Worm (Caenorhabditis elegans) whole organism, L4 larva: ENCODE measurements around the gene ZK593.2.

Experiments
- F10B5.3 ChIP-seq: sonication (generic microtip); optimal IDR thresholded peaks from 2 replicates; lab custom pipeline; 2016; ENCODE audit warnings: mild to moderate bottlenecking, missing genetic modification characterization, missing compliant biosample characterization
- T20F7.1 ChIP-seq: fragments of 200-800 bp; sonication (Bioruptor generic); optimal IDR thresholded peaks from 2 replicates; lab custom pipeline; 2018; ENCODE audit warnings: mild to moderate bottlenecking, missing genetic modification characterization, missing compliant biosample characterization
- T26A8.4 ChIP-seq: fragments of 200-800 bp; sonication (Bioruptor generic); IDR thresholded peaks from 2 replicates; pipeline ENCODE4 v1.3.6; 2022; ENCODE audit warnings: missing genetic modification characterization, missing compliant biosample characterization
- Y48G9A.11 ChIP-seq: fragments of 200-800 bp; sonication (Bioruptor generic); IDR thresholded peaks from 2 replicates; pipeline ENCODE4 v1.3.6; 2022; ENCODE audit warnings: missing genetic modification reagents, missing genetic modification characterization, missing compliant biosample characterization
- Y75B8A.6 ChIP-seq: fragments of 200-800 bp; sonication (Bioruptor generic); IDR thresholded peaks from 2 replicates; pipeline ENCODE4 v1.3.6; 2022; ENCODE audit warnings: missing genetic modification reagents, missing genetic modification characterization, missing compliant biosample characterization
- ZK546.5 ChIP-seq, 2 experiments: sonication (generic microtip); optimal IDR thresholded peaks; 2 replicates each; lab custom pipeline; 2017; ENCODE audit warnings: missing biosample characterization in 2 of 2, missing genetic modification characterization in 2 of 2
- aha-1 ChIP-seq: fragments of 150-350 bp; peaks from one replicate; lab custom pipeline; 2014; ENCODE audit warnings: missing biosample characterization, missing genetic modification characterization
- ama-1 ChIP-seq: fragments of 150-350 bp; optimal IDR thresholded peaks from 2 replicates; lab custom pipeline; 2014; ENCODE audit warnings: inconsistent platforms, mixed read lengths
- ceh-20 ChIP-seq: fragments of 200-800 bp; sonication (Bioruptor generic); IDR thresholded peaks from 2 replicates; pipeline ENCODE4 v1.3.6; 2022; ENCODE audit warnings: missing genetic modification reagents, missing genetic modification characterization, missing compliant biosample characterization
- ceh-44 ChIP-seq: fragments of 200-800 bp; sonication (Bioruptor generic); IDR thresholded peaks from 2 replicates; pipeline ENCODE4 v1.3.6; 2022; ENCODE audit warnings: missing genetic modification reagents, missing genetic modification characterization, missing compliant biosample characterization
- ces-1 ChIP-seq: fragments of 150-350 bp; sonication (generic microtip); optimal IDR thresholded peaks from 4 replicates; lab custom pipeline; 2014; ENCODE audit warnings: missing biosample characterization, missing genetic modification reagents, missing genetic modification characterization
- daf-16 ChIP-seq, 3 experiments: sonication (generic microtip); optimal IDR thresholded peaks; 2 replicates each; lab custom pipeline; 2016 to 2017; ENCODE audit warnings: missing genetic modification characterization in 3 of 3, missing genetic modification reagents in 3 of 3, mild to moderate bottlenecking in 2 of 3, missing compliant biosample characterization in 2 of 3, missing biosample characterization in 1 of 3, moderate library complexity in 1 of 3
- dmd-6 ChIP-seq: fragments of 200-800 bp; sonication (Bioruptor generic); IDR thresholded peaks from 2 replicates; pipeline ENCODE4 v1.3.6; 2022; ENCODE audit warnings: missing genetic modification reagents, missing genetic modification characterization, missing compliant biosample characterization
- dmd-8 ChIP-seq: fragments of 200-800 bp; sonication (Bioruptor generic); IDR thresholded peaks from 2 replicates; pipeline ENCODE4 v1.3.6; 2022; ENCODE audit warnings: missing genetic modification characterization, missing compliant biosample characterization
- duxl-1 ChIP-seq: sonication (generic microtip); optimal IDR thresholded peaks from 2 replicates; lab custom pipeline; 2016; ENCODE audit warnings: mild to moderate bottlenecking, missing genetic modification characterization, moderate library complexity, missing compliant biosample characterization; ENCODE audit not compliant: poor library complexity
- hlh-30 ChIP-seq: sonication (generic microtip); optimal IDR thresholded peaks from 2 replicates; lab custom pipeline; 2017; ENCODE audit warnings: antibody characterized with exemption, mild to moderate bottlenecking, missing genetic modification characterization, missing compliant biosample characterization; ENCODE audit not compliant: insufficient read depth
- lin-38 ChIP-seq: fragments of 200-800 bp; sonication (Bioruptor generic); IDR thresholded peaks from 2 replicates; pipeline ENCODE4 v1.3.6; 2022; ENCODE audit warnings: missing genetic modification reagents, missing genetic modification characterization, missing compliant biosample characterization
- lir-3 ChIP-seq: sonication (generic microtip); optimal IDR thresholded peaks from 2 replicates; lab custom pipeline; 2016; ENCODE audit warnings: mild to moderate bottlenecking, missing genetic modification characterization, missing compliant biosample characterization
- mdl-1 ChIP-seq, 2 experiments: fragments of 150-350 bp in 1 of 2; sonication (generic microtip) in 1 of 2; optimal IDR thresholded peaks; 2 replicates each; lab custom pipeline; 2014 to 2017; ENCODE audit warnings: missing biosample characterization in 2 of 2, missing genetic modification characterization in 2 of 2
- mdt-29 ChIP-seq: fragments of 200-800 bp; sonication (Bioruptor generic); IDR thresholded peaks from 2 replicates; pipeline ENCODE4 v1.3.6; 2022; ENCODE audit warnings: missing genetic modification reagents, missing genetic modification characterization, missing compliant biosample characterization
- mxl-2 ChIP-seq: fragments of 200-800 bp; sonication (Bioruptor generic); conservative IDR thresholded peaks from 2 replicates; pipeline ENCODE4 v1.3.6; 2022; ENCODE audit warnings: missing genetic modification reagents, missing genetic modification characterization, missing compliant biosample characterization
- mxl-3 ChIP-seq: fragments of 200-800 bp; sonication (Bioruptor generic); optimal IDR thresholded peaks from 2 replicates; lab custom pipeline; 2018; ENCODE audit warnings: mild to moderate bottlenecking, missing genetic modification characterization, missing compliant biosample characterization
- nhr-237 ChIP-seq: sonication (generic microtip); optimal IDR thresholded peaks from 2 replicates; lab custom pipeline; 2017; ENCODE audit warnings: missing biosample characterization, missing genetic modification characterization
- nhr-25 ChIP-seq: sonication (generic microtip); optimal IDR thresholded peaks from 2 replicates; lab custom pipeline; 2017; ENCODE audit warnings: missing genetic modification characterization, mild to moderate bottlenecking, missing compliant biosample characterization, antibody characterized with exemption, moderate library complexity, borderline replicate concordance; ENCODE audit not compliant: insufficient read depth
- nhr-42 ChIP-seq: fragments of 200-800 bp; sonication (Bioruptor generic); IDR thresholded peaks from 2 replicates; pipeline ENCODE4 v1.3.6; 2022; ENCODE audit warnings: missing genetic modification characterization, missing compliant biosample characterization
- nhr-48 ChIP-seq: sonication (generic microtip); optimal IDR thresholded peaks from 2 replicates; lab custom pipeline; 2016; ENCODE audit warnings: mild to moderate bottlenecking, missing genetic modification characterization, missing compliant biosample characterization
- nhr-77 ChIP-seq: fragments of 150-350 bp; optimal IDR thresholded peaks from 2 replicates; lab custom pipeline; 2014; ENCODE audit warnings: missing biosample characterization, missing genetic modification characterization
- pha-4 ChIP-seq, 2 experiments: fragments of 150-350 bp in 1 of 2; fragments of 200-800 bp in 1 of 2; sonication (Bioruptor generic) in 1 of 2; IDR thresholded peaks in 1 of 2; optimal IDR thresholded peaks in 1 of 2; 2 replicates each; pipeline versions ENCODE4 v1.3.6 to Lab custom; 2014 to 2022; ENCODE audit warnings: missing genetic modification characterization in 2 of 2, missing genetic modification reagents in 2 of 2, missing biosample characterization in 1 of 2, missing compliant biosample characterization in 1 of 2
- php-3 ChIP-seq: fragments of 200-800 bp; sonication (Bioruptor generic); IDR thresholded peaks from 2 replicates; pipeline ENCODE4 v1.3.6; 2022; ENCODE audit warnings: missing genetic modification reagents, missing genetic modification characterization, missing compliant biosample characterization
- pqm-1 ChIP-seq: sonication (generic microtip); optimal IDR thresholded peaks from 2 replicates; lab custom pipeline; 2017; ENCODE audit warnings: missing biosample characterization, missing genetic modification characterization
- set-16 ChIP-seq: fragments of 200-800 bp; sonication (Bioruptor generic); IDR thresholded peaks from 2 replicates; pipeline ENCODE4 v1.3.6; 2022; ENCODE audit warnings: missing genetic modification reagents, missing genetic modification characterization, missing compliant biosample characterization
- spr-1 ChIP-seq: sonication (generic microtip); optimal IDR thresholded peaks from 2 replicates; lab custom pipeline; 2016; ENCODE audit warnings: mild to moderate bottlenecking, missing genetic modification characterization, missing compliant biosample characterization
- tag-97 ChIP-seq: fragments of 200-800 bp; sonication (Bioruptor generic); IDR thresholded peaks from 2 replicates; pipeline ENCODE4 v1.3.6; 2022; ENCODE audit warnings: missing genetic modification characterization, missing compliant biosample characterization
- unc-130 ChIP-seq: sonication (generic microtip); optimal IDR thresholded peaks from 2 replicates; lab custom pipeline; 2016; ENCODE audit warnings: missing genetic modification reagents, missing genetic modification characterization, missing compliant biosample characterization
- unc-62 ChIP-seq, 3 experiments: fragments of 150-350 bp in 1 of 3; sonication (generic microtip); optimal IDR thresholded peaks in 2 of 3; peaks in 1 of 3; 1 replicate in 1 of 3; 2 replicates in 2 of 3; lab custom pipeline; 2014 to 2017; ENCODE audit warnings: missing biosample characterization in 3 of 3, missing genetic modification characterization in 3 of 3, missing genetic modification reagents in 3 of 3, missing genotype in 1 of 3
- zip-11 ChIP-seq: fragments of 200-800 bp; sonication (Bioruptor generic); IDR thresholded peaks from 2 replicates; pipeline ENCODE4 v1.3.6; 2022; ENCODE audit warnings: missing genetic modification characterization, missing compliant biosample characterization
- ztf-7 ChIP-seq: fragments of 150-350 bp; optimal IDR thresholded peaks from 2 replicates; lab custom pipeline; 2014; ENCODE audit warnings: missing biosample characterization, missing genetic modification characterization

ZK593.2 gene

DNA sequence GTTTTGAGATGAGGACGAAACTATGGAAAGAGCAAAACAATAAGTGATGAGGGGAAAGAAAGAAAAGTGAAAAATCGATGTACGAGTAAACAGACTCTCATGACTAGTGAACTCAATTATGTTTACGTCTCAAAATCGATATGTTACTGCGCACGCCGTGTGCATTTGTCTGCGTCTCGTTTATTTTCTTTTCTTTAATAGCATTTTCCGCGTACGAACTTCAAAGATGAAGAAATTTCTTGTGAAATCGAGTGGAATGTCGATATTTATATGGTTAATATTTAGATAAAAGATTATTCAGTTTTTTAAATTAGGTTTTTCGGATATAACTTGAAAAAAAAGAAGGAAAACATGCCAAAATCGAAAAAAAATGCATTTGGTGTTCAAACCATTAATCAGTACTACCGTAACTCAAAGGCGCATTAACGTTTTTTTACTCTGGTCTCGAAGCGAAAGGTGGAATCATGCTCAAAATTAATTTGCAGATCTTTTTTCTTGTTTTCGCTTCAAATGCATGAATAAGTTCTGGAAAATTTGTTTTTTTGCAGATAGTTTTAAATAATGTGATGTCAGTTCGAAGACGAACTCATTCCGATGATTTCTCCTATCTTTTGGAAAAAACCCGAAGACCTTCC lies 23.8 kb downstream of the ZK593.2 start, which contains the start of gene fic-1 (continued):
- TF ChIP-seq mxl-2 (no peak), dmd-6 (GFP tag; lab: Robert Waterston, UW) (peak; percentile 58), nhr-25 (tag; lab: Kevin White, UChicago) (no peak), F10B5.3 (tag; lab: Kevin White, UChicago) (no peak), hlh-30 (tag; lab: Kevin White, UChicago) (peak; percentile 93), lir-3 (no peak), zip-11 (GFP tag; lab: Robert Waterston, UW) (no peak), ztf-7 (tag; lab: Kevin White, UChicago) (no peak), ceh-44 (no peak), unc-62 (GFP tag; optimal IDR thresholded peaks at IDR 0.05 in 1 of 2; lab: Kevin White, UChicago) (peak in 1 of 2 experiments; percentile 67), unc-62 (tag; optimal IDR thresholded peaks at IDR 0.05; lab: Kevin White, UChicago) (no peak), nhr-237 (tag; lab: Kevin White, UChicago) (no peak), ama-1 (lab: Kevin White, UChicago) (no peak)

DNA sequence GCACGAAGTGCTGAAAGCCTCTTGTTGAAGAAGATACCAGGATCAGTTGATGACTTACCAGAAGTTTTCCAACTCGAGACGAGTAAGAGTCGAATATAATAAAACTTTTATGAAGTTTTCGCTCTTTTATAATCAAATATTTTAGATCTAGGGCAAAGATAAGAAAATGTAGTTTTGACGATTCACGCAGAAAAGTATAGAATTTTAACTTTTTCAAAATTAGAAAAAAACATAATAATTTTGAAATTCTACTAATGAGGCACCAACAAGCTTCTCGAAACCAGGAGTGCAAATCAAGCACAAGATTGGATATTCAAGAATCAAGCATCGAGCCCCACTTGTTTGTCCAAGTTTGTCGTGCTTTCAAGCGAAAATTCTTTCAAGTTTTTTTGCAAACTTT lies 35.6 kb downstream of the ZK593.2 start, which contains the start of gene Y69E1A.1:
Gene Y69E1A.1 (minus strand): TSS at position 101 of the 400 bp plus-strand sequence.
- no peak for TF ChIP-seq ztf-7 (tag; lab: Kevin White, UChicago)
- TF ChIP-seq Y75B8A.6 (GFP tag; lab: Robert Waterston, UW) = no peak
- no peak for TF ChIP-seq Y48G9A.11 (GFP tag; lab: Robert Waterston, UW)
- TF ChIP-seq ces-1 (GFP tag; lab: Kevin White, UChicago) = no peak
- TF ChIP-seq set-16 = no peak
- no peak for TF ChIP-seq nhr-48 (tag; lab: Kevin White, UChicago)
- no peak for TF ChIP-seq daf-16 (GFP tag; optimal IDR thresholded peaks at IDR 0.05; lab: Kevin White, UChicago)
- no peak for TF ChIP-seq daf-16 (tag; optimal IDR thresholded peaks at IDR 0.05; lab: Kevin White, UChicago)
- TF ChIP-seq mdt-29 (GFP tag; lab: Robert Waterston, UW) = no peak
- TF ChIP-seq mdl-1 (tag; optimal IDR thresholded peaks at IDR 0.05; lab: Kevin White, UChicago) = no peak
- no peak for TF ChIP-seq nhr-77
- TF ChIP-seq mxl-3 (GFP tag; lab: Kevin White, UChicago) = no peak
- no peak for TF ChIP-seq ceh-20 (GFP tag; lab: Robert Waterston, UW)
- no peak for TF ChIP-seq pha-4 (GFP tag; IDR thresholded peaks at IDR 0.05; lab: Robert Waterston, UW)
- TF ChIP-seq pha-4 (tag; optimal IDR thresholded peaks at IDR 0.05; lab: Kevin White, UChicago) = no peak
- no peak for TF ChIP-seq unc-130 (GFP tag; lab: Kevin White, UChicago)
- no peak for TF ChIP-seq T26A8.4 (GFP tag; lab: Robert Waterston, UW)
- TF ChIP-seq php-3 (GFP tag; lab: Robert Waterston, UW) = no peak
- TF ChIP-seq pqm-1 (tag; lab: Kevin White, UChicago) = no peak
- no peak for TF ChIP-seq ceh-44

DNA sequence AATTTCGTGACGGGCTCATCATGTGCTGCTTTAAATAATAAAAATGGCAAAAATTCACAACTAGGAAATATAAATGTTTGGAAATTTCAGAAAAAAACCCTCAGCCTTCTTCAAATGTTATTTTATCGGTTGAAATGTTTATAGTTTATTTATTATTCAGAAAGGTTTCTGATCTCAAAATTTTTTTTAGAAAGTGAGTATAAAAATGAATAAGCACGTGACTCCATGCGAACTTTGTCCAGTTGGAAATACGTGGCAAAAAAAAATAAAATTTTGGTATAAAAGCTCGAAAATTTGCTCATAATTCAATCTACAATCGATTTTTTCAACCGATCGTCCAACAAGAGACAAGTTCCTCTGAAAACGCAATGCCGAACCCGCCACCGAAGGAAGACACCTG lies 36.3 kb downstream of the ZK593.2 start, which contains the start of gene nsph-3.1:
Gene nsph-3.1 (plus strand): TSS at position 301 of the 400 bp plus-strand sequence.
- TF ChIP-seq Y48G9A.11 (GFP tag; lab: Robert Waterston, UW) (no peak), T20F7.1 (no peak), spr-1 (no peak), dmd-8 (no peak), lin-38 (GFP tag; lab: Robert Waterston, UW) (no peak), tag-97 (GFP tag; lab: Robert Waterston, UW) (no peak), duxl-1 (tag; lab: Kevin White, UChicago) (no peak), ZK546.5 (tag; optimal IDR thresholded peaks at IDR 0.05; lab: Kevin White, UChicago) (no peak), F10B5.3 (tag; lab: Kevin White, UChicago) (no peak), nhr-42 (GFP tag; lab: Robert Waterston, UW) (no peak), mdt-29 (GFP tag; lab: Robert Waterston, UW) (no peak), aha-1 (tag; lab: Kevin White, UChicago) (no peak)
